Worm (Caenorhabditis elegans): ENCODE data around the gene rps-5.

ce11 chrIV:11097795-11098194, 13.1 kb downstream of the rps-5 start, which contains the start of gene M7.12:
- TF ChIP-seq hsf-1 (GFP tag; IDR thresholded peaks at IDR 0.05) = no peak
- no peak for TF ChIP-seq hlh-12 (tag; optimal IDR thresholded peaks at IDR 0.05)
- TF ChIP-seq zim-3 (tag; optimal IDR thresholded peaks at IDR 0.05) = no peak
- no peak for TF ChIP-seq F22D6.2 (tag; optimal IDR thresholded peaks at IDR 0.05)
- TF ChIP-seq hrde-1 (tag; optimal IDR thresholded peaks at IDR 0.05; ENCODE audit: borderline replicate concordance) = no peak
- no peak for TF ChIP-seq lin-40 (tag; optimal IDR thresholded peaks at IDR 0.05)
- no peak for TF ChIP-seq gei-17 (GFP tag; optimal IDR thresholded peaks at IDR 0.05)
- no peak for TF ChIP-seq B0261.1 (tag; optimal IDR thresholded peaks at IDR 0.05)
- TF ChIP-seq ceh-100 (GFP tag; IDR thresholded peaks at IDR 0.05) = no peak
- no peak for TF ChIP-seq ceh-27 (GFP tag; optimal IDR thresholded peaks at IDR 0.05)
- no peak for TF ChIP-seq mes-4 (tag; optimal IDR thresholded peaks at IDR 0.05)

Data from whole organism, young adult.